Fruit fly (Drosophila melanogaster): ENCODE measurements around the gene Eip74EF.

Eip74EF gene

DNA sequence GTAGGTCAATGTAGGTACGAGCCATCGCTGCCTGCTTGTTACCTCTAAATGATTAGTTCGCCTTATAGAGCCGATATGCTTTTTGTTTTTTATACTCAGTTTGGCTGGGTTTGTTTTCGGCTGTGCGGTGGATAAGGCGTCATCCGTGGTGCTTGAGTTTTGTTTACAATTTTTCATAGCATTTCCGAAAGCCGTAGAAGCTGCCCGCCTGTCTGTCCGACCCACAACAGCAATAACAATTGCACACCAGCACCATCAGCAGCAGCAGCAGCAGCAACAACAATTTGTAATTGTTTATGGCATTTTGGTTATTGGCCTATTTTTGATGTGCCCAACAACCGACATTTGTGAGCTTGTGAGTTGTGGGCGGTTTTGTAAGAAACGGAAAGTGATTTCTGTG, 50.4 kb downstream of the Eip74EF start (continued):
- no peak for TF ChIP-seq HHEX (GFP tag; optimal IDR thresholded peaks at IDR 0.05)

DNA sequence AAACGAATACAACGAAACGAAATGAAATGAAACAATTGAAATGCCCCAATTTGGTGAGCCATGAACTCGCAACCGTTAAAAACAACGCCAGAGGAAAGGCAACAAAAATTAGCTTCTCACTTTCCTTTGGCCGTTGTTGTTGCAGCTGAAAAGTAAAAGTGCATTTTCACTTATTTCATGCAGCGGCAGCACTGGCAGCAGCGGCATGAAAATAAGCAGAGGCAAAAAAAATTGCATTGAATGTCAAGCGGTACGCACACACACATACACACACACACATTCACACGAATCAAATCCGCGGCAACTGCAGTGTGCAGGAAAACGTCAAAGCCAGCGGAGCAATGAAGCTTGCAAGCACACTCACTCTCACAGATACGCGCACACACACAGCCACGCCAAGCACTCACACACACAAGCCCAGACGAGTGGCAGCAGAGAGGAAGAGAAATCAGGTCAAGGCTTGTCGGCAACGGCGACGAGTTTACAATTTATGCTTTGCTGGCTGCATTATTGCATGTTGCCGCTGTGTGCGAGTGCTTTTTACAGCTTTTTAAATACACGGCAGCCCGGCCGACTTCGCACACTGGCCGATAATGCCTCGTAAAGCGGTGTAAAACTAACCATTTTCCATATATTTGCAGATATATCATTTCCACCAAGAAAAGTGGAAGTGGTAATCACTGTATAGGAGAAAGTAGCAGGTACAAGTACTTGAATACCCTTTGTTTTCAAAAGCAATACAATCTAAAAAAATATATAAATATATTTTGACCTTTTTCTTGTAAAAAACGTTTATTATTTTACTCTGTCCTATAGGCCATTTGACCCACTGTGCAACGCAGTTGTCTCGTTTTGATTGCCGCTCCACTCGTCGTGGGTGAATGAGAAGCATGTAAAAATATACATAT, 52.5 kb downstream of the Eip74EF start:
- TF ChIP-seq ERR (GFP tag; optimal IDR thresholded peaks at IDR 0.05) = no peak
- peak; percentile 53; the same call in 1 of the 2 replicates for TF ChIP-seq CG4730 (GFP tag; IDR thresholded peaks at IDR 0.05)
- TF ChIP-seq CG42726 (GFP tag; IDR thresholded peaks at IDR 0.05; ENCODE audit: partially characterized antibody) = no peak
- no peak for TF ChIP-seq Dbx (GFP tag; IDR thresholded peaks at IDR 0.05)
- TF ChIP-seq CG16779 (GFP tag; IDR thresholded peaks at IDR 0.05) = no peak
- no peak for TF ChIP-seq schlank (tag; optimal IDR thresholded peaks at IDR 0.05)
- no peak for TF ChIP-seq Myb (GFP tag; optimal IDR thresholded peaks at IDR 0.05)
- no peak for TF ChIP-seq gcm2 (GFP tag; optimal IDR thresholded peaks at IDR 0.05)
- TF ChIP-seq chif (GFP tag; optimal IDR thresholded peaks at IDR 0.05) = peak in 1 of 2 experiments; percentile 33
- TF ChIP-seq CG2199 (GFP tag; IDR thresholded peaks at IDR 0.05) = 0 out of 3 replicates have a peak, but pooled peaks have one; percentile 56
- no peak for TF ChIP-seq wdn (GFP tag; IDR thresholded peaks at IDR 0.05)
- peak; percentile 74 for TF ChIP-seq sisA (GFP tag; IDR thresholded peaks at IDR 0.05)
- peak in 1 of 2 experiments; percentile 92 for TF ChIP-seq Hr51 (GFP tag; optimal IDR thresholded peaks at IDR 0.05)
- TF ChIP-seq fd96Cb (tag; optimal IDR thresholded peaks at IDR 0.05) = peak; percentile 90
- TF ChIP-seq B-H1 (GFP tag; IDR thresholded peaks at IDR 0.05) = peak; percentile 51
- TF ChIP-seq run (tag; optimal IDR thresholded peaks at IDR 0.05) = peak; percentile 81
- peak; percentile 44 for TF ChIP-seq ems (GFP tag; optimal IDR thresholded peaks at IDR 0.05)
- peak; percentile 82 for TF ChIP-seq ttk (GFP tag; IDR thresholded peaks at IDR 0.05)
- no peak for TF ChIP-seq Bgb (GFP tag; IDR thresholded peaks at IDR 0.05; ENCODE audit: partially characterized antibody)
- peak; percentile 9; the same call in 1 of the 3 replicates for TF ChIP-seq sr (GFP tag; IDR thresholded peaks at IDR 0.05)
- TF ChIP-seq disco-r (GFP tag; optimal IDR thresholded peaks at IDR 0.05) = no peak
- TF ChIP-seq Dll (GFP tag; IDR thresholded peaks at IDR 0.05; ENCODE audit: partially characterized antibody) = 0 out of 4 replicates have a peak, but pooled peaks have one; percentile 18
- TF ChIP-seq CG9876 (GFP tag; optimal IDR thresholded peaks at IDR 0.05) = no peak
- TF ChIP-seq pan (optimal IDR thresholded peaks at IDR 0.05) = no peak
- peak in 1 of 2 experiments; percentile 78 for TF ChIP-seq pan (GFP tag; optimal IDR thresholded peaks at IDR 0.05 in 1 of 2, IDR thresholded peaks at IDR 0.05 in 1 of 2)
- peak; percentile 73 for TF ChIP-seq CG32772 (GFP tag; IDR thresholded peaks at IDR 0.05)
- no peak for TF ChIP-seq CG7928 (GFP tag; optimal IDR thresholded peaks at IDR 0.05)
- TF ChIP-seq CG17568 (GFP tag; optimal IDR thresholded peaks at IDR 0.05) = peak; percentile 49
- no peak for TF ChIP-seq nerfin-2 (GFP tag; IDR thresholded peaks at IDR 0.05; ENCODE audit: partially characterized antibody)
- no peak for TF ChIP-seq NK7.1 (GFP tag; optimal IDR thresholded peaks at IDR 0.05)
- TF ChIP-seq fd64A (GFP tag; optimal IDR thresholded peaks at IDR 0.05) = peak; percentile 69
- peak; percentile 63 for TF ChIP-seq CG10267 (tag; optimal IDR thresholded peaks at IDR 0.05)
- peak; percentile 76 for TF ChIP-seq Lim3 (GFP tag; IDR thresholded peaks at IDR 0.05)
- TF ChIP-seq CG13287 (GFP tag; IDR thresholded peaks at IDR 0.05; ENCODE audit: partially characterized antibody) = no peak
- 0 out of 2 replicates have a peak, but pooled peaks have one; percentile 20 for TF ChIP-seq ranshi (GFP tag; IDR thresholded peaks at IDR 0.05)
- no peak for TF ChIP-seq CG9215 (GFP tag; IDR thresholded peaks at IDR 0.05)
- TF ChIP-seq Ets65A (GFP tag) = peak; percentile 46
- no peak for TF ChIP-seq CG10959 (GFP tag; IDR thresholded peaks at IDR 0.05)
- peak; percentile 93 for TF ChIP-seq CG31441 (GFP tag; IDR thresholded peaks at IDR 0.05)
- TF ChIP-seq Ssrp (tag; optimal IDR thresholded peaks at IDR 0.05) = peak; percentile 85
- peak; percentile 82 for TF ChIP-seq CG8478 (optimal IDR thresholded peaks at IDR 0.05)
- no peak for TF ChIP-seq ash1 (GFP tag; optimal IDR thresholded peaks at IDR 0.05)
- peak; percentile 76 for TF ChIP-seq org-1 (GFP tag; optimal IDR thresholded peaks at IDR 0.05)
- TF ChIP-seq CG3065 (GFP tag; optimal IDR thresholded peaks at IDR 0.05) = peak; percentile 4
- TF ChIP-seq Max (GFP tag; optimal IDR thresholded peaks at IDR 0.05) = peak; percentile 57
- TF ChIP-seq CG4820 (GFP tag; optimal IDR thresholded peaks at IDR 0.05) = peak; percentile 61
